Worm (Caenorhabditis elegans) whole organism, midembryonic: ENCODE data around the gene sri-67.
A peak's percentile ranks its signal among the peaks of the same experiment; 100 is the strongest.

Source experiments
- T22C8.4 ChIP-seq: fragments of 200-800 bp; sonication (Bioruptor generic); IDR thresholded peaks from 2 replicates; pipeline ENCODE4 v1.3.6; 2022; ENCODE audit warnings: missing genetic modification characterization, missing compliant biosample characterization
- cog-1 ChIP-seq: sonication (generic microtip); optimal IDR thresholded peaks from 2 replicates; lab custom pipeline; 2016; ENCODE audit warnings: missing genetic modification characterization, missing compliant biosample characterization
- flt-1 ChIP-seq: fragments of 200-800 bp; sonication (Bioruptor generic); IDR thresholded peaks from 2 replicates; pipeline ENCODE4 v1.3.6; 2022; ENCODE audit warnings: missing genetic modification characterization, missing compliant biosample characterization
- klf-2 ChIP-seq: fragments of 200-800 bp; sonication (Bioruptor generic); conservative IDR thresholded peaks from 2 replicates; pipeline ENCODE4 v1.3.6; 2022; ENCODE audit warnings: missing genetic modification reagents, missing genetic modification characterization, missing compliant biosample characterization
- med-1 ChIP-seq: sonication (generic microtip); optimal IDR thresholded peaks from 2 replicates; lab custom pipeline; 2017; ENCODE audit warnings: missing genetic modification characterization, mild to moderate bottlenecking, missing compliant biosample characterization, antibody characterized with exemption, missing genetic modification reagents; ENCODE audit not compliant: insufficient read depth
- ref-1 ChIP-seq: fragments of 200-800 bp; sonication (Bioruptor generic); conservative IDR thresholded peaks from 2 replicates; pipeline ENCODE4 v1.3.6; 2022; ENCODE audit warnings: missing genetic modification reagents, missing genetic modification characterization, missing compliant biosample characterization
- tab-1 ChIP-seq: fragments of 200-800 bp; sonication (Bioruptor generic); IDR thresholded peaks from 2 replicates; pipeline ENCODE4 v1.3.6; 2022; ENCODE audit warnings: missing genetic modification characterization, missing compliant biosample characterization
- ztf-23 ChIP-seq: fragments of 200-800 bp; sonication (Bioruptor generic); IDR thresholded peaks from 2 replicates; pipeline ENCODE4 v1.3.6; 2022; ENCODE audit warnings: missing genetic modification reagents, missing genetic modification characterization, missing compliant biosample characterization
- ztf-29 ChIP-seq: fragments of 200-800 bp; sonication (Bioruptor generic); IDR thresholded peaks from 2 replicates; pipeline ENCODE4 v1.3.6; 2022; ENCODE audit warnings: missing genetic modification reagents, missing genetic modification characterization, missing compliant biosample characterization

Gene sri-67

DNA sequence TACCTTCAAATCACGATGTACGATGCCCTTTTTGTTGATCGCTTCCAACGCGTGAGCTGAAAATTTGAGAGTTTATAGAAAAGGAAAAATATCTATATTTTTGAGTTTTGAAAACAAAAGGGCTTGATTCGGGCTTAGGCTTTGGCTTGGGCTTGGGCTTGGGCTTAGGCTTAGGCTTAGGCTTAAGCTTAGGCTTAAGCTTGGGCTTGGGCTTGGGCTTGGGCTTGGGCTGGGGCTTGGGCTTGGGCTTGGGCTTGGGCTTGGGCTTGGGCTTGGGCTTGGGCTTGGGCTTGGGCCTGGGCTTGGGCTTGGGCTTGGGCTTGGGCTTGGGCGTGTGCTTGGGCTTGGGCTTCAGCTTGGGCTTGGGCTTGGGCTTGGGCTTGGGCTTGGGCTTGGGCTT lies 14.4 kb downstream of the sri-67 start:
- TF ChIP-seq ztf-29 (GFP tag; lab: Robert Waterston, UW) (peak; percentile 76; the same call in 1 of the 2 replicates), cog-1 (tag; lab: Kevin White, UChicago) (no peak), ztf-23 (no peak)

ce11 chrV:20004385-20004784 lies 16.6 kb downstream of the sri-67 start, which contains the start of gene unc-51:
Gene unc-51, minus strand, starts transcription at chrV:20004485.
- no peak for TF ChIP-seq ztf-29 (GFP tag; lab: Robert Waterston, UW)
- TF ChIP-seq klf-2 (GFP tag; lab: Robert Waterston, UW): no peak
- no peak for TF ChIP-seq ref-1 (GFP tag; lab: Robert Waterston, UW)
- TF ChIP-seq med-1 (GFP tag; lab: Kevin White, UChicago): no peak
- TF ChIP-seq tab-1 (GFP tag; lab: Robert Waterston, UW): no peak
- no peak for TF ChIP-seq T22C8.4
- no peak for TF ChIP-seq flt-1 (GFP tag; lab: Robert Waterston, UW)
- no peak for TF ChIP-seq cog-1 (tag; lab: Kevin White, UChicago)
- no peak for TF ChIP-seq ztf-23

DNA sequence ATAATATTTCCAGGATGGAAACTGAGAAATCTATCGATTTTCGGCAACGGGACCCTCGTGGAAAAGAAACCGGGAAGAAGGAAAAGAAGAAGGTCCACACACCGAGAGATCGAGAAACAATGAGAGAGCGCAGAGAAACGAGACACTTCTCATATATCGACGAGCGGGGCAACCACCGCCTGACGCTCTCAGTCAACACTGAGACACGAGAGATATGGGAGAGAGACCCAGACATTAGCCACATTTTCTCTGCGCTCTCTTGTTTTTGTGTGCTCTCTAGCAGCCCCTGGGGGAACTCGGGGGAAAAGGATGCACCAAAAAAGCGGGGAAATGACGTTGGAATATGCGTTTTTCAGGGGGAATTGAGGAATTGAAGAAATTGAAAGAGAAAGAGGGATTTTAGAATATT lies 17.9 kb downstream of the sri-67 start:
- TF ChIP-seq cog-1 (tag; lab: Kevin White, UChicago) (peak; percentile 4), ztf-29 (GFP tag; lab: Robert Waterston, UW) (no peak), tab-1 (GFP tag; lab: Robert Waterston, UW) (0 out of 2 replicates have a peak, but pooled peaks have one; percentile 19), ztf-23 (no peak), T22C8.4 (peak; percentile 84), flt-1 (GFP tag; lab: Robert Waterston, UW) (no peak)

DNA sequence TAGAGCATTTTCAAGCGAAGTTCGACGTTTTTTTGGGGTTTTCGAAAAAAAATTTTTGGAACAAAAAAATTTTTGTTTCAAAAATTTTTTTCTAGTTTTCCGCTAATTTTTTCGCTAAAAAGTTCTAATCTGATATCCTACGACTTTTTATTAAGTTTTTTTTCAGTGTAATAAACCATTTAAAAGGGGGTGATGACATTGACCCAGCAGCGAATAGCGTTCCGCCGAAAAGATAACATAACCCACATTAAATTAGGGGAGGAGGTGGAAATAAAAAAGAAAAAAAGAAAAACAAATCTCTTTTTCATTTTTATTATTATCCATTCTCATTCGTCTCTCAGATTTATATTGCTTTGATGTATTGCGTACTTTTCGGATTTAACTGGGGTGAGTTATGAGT lies 19.7 kb downstream of the sri-67 start, which contains the start of gene Y60A3A.23:
Y60A3A.23 (plus strand) TSS at position 301 of the 400 bp plus-strand sequence.
- TF ChIP-seq cog-1 (tag; lab: Kevin White, UChicago): no peak
- TF ChIP-seq ztf-29 (GFP tag; lab: Robert Waterston, UW): no peak

- TF ChIP-seq ztf-29 (GFP tag; lab: Robert Waterston, UW) (no peak), ztf-23 (no peak), tab-1 (GFP tag; lab: Robert Waterston, UW) (no peak), med-1 (GFP tag; lab: Kevin White, UChicago) (no peak), flt-1 (GFP tag; lab: Robert Waterston, UW) (no peak), klf-2 (GFP tag; lab: Robert Waterston, UW) (no peak), cog-1 (tag; lab: Kevin White, UChicago) (no peak), T22C8.4 (no peak), ref-1 (GFP tag; lab: Robert Waterston, UW) (no peak)
Measured at ce11 chrV:20011199-20011598, 23.4 kb downstream of the sri-67 start.

DNA sequence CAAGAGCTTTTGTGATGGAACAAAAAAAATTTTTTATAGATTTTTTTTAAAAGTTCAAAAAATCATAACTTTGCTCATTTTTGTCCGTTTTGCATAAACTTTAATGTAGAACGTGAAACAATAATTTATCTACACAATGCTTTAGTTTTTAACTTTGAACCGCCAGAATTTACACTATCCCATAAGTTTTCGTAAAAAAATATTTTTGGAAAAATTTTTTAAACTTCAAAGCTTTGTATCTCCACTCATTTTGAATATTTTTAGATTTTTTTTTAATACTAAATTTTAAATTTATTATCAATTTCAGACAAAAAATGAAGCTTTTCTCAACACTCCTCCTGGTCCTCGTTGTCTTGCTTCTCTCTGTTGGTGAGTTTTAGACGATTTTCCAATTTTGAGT lies 23.9 kb downstream of the sri-67 start, which contains the start of gene Y60A3A.21:
Y60A3A.21 (plus strand) TSS at position 301 of the 400 bp plus-strand sequence.
- TF ChIP-seq flt-1 (GFP tag; lab: Robert Waterston, UW) (no peak), ref-1 (GFP tag; lab: Robert Waterston, UW) (no peak), T22C8.4 (no peak), med-1 (GFP tag; lab: Kevin White, UChicago) (no peak), tab-1 (GFP tag; lab: Robert Waterston, UW) (no peak), cog-1 (tag; lab: Kevin White, UChicago) (no peak), klf-2 (GFP tag; lab: Robert Waterston, UW) (no peak), ztf-23 (no peak), ztf-29 (GFP tag; lab: Robert Waterston, UW) (no peak)

DNA sequence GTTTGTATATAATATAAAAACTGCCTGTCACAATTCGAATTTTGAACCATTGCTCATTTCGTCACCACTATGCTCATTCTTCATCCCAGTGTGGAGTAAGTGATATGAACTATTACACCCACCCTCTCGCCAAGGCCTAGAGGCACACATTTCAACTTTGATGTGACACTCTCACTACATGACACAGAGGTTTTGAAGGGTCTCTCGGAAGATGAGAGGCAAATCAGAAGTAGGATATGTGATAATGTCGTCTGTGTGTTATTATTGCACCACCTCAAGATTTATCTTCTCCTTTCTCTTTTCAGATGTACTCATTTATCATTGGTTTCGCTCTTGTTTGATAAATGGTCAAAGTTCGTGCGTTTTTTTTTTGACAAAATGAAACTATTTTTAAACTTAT lies 33.6 kb downstream of the sri-67 start:
- TF ChIP-seq flt-1 (GFP tag; lab: Robert Waterston, UW): no peak

DNA sequence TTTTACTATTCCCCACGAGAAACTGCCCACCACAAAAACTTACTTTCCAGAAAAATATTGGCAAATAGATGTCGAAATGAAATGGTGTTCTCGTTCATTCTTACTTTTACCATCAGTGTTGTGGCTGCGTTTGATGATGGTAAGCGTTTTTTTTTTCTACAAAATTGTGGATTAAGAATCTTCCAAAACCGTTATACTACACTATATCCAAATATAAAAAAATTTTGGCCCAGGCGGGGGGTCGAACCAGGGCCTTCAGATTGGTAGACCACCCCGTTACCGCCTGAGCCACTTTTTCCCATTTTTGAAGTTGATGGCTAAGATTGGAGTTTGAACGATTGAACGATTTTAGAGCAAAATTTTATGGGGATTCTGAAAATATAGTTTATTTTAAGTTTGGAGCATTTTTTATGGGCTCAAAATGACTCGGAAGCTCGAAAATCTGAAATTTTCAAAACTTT lies 35.2 kb downstream of the sri-67 start, which contains the start of gene lgc-55:
lgc-55 (plus strand) TSS at position 51 of the 461 bp plus-strand sequence.
- TF ChIP-seq T22C8.4 (no peak), klf-2 (GFP tag; lab: Robert Waterston, UW) (no peak), cog-1 (tag; lab: Kevin White, UChicago) (no peak), ref-1 (GFP tag; lab: Robert Waterston, UW) (no peak), med-1 (GFP tag; lab: Kevin White, UChicago) (no peak), flt-1 (GFP tag; lab: Robert Waterston, UW) (no peak), tab-1 (GFP tag; lab: Robert Waterston, UW) (no peak), ztf-23 (no peak), ztf-29 (GFP tag; lab: Robert Waterston, UW) (no peak)

- TF ChIP-seq ref-1 (GFP tag; lab: Robert Waterston, UW): no peak
- no peak for TF ChIP-seq klf-2 (GFP tag; lab: Robert Waterston, UW)
- no peak for TF ChIP-seq med-1 (GFP tag; lab: Kevin White, UChicago)
- TF ChIP-seq tab-1 (GFP tag; lab: Robert Waterston, UW): no peak
- TF ChIP-seq cog-1 (tag; lab: Kevin White, UChicago): no peak
- TF ChIP-seq ztf-23: no peak
Measured at ce11 chrV:20034912-20035311, 47.1 kb downstream of the sri-67 start.

DNA sequence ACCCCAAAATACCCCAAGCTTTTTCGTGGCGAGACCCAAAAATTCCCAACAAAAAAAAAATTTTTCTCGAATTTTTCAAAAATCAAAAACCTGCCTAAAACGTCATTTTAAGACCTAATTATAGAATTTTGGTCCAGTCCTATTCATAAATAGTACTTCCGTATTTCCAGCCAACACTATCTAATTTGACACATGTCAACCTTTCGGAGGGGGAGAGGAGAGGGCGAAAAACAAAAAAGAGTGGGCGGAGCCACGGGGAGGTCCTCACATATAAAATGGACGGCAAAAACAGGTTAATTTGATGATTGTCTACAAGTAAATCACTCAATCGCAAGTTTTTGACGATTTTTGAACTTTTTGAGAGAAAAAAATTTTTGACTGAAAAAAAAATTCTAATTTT lies 49.5 kb downstream of the sri-67 start, which contains the start of gene Y113G7A.16:
Y113G7A.16 (plus strand) TSS at position 301 of the 400 bp plus-strand sequence.
- no peak for TF ChIP-seq ztf-23
- TF ChIP-seq klf-2 (GFP tag; lab: Robert Waterston, UW): no peak
- no peak for TF ChIP-seq T22C8.4
- TF ChIP-seq ref-1 (GFP tag; lab: Robert Waterston, UW): no peak
- TF ChIP-seq ztf-29 (GFP tag; lab: Robert Waterston, UW): no peak
- no peak for TF ChIP-seq flt-1 (GFP tag; lab: Robert Waterston, UW)
- TF ChIP-seq tab-1 (GFP tag; lab: Robert Waterston, UW): no peak
- TF ChIP-seq med-1 (GFP tag; lab: Kevin White, UChicago): no peak
- TF ChIP-seq cog-1 (tag; lab: Kevin White, UChicago): no peak
